Fruit fly (Drosophila melanogaster): ENCODE measurements around the gene Rubicon.

Gene Rubicon

DNA sequence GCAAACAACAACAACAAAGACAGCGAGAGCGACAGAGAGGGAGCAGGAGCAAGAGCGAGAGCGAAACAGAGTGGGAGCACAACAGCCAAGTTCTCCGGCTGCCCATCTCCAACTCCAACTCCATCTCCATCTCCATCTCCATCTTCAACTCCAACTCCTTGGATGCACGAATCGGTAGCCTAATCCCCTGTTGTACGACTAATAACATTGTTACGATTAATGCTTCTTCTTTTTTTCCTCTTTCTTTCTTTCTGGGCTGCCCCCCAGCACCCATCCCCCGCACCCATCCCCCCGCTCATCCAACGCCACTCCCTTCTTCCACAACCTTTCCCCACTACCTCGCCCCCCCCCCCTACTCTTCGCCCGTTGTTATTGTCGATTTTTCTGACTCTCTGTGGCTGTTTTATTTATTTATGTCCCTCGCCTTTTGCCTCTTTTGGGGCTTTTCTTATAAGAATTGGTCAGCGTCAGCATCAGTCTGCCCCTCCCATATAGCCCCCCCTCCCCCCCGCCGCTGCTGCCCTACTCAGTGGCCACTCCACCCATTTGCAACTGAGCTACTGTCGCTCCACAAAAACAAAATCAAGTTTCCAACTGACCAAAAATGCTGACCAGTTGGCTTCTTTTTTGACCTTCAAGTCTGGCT is 15.6 kb upstream of the Rubicon start (continued):
- TF ChIP-seq fd3F (GFP tag; optimal IDR thresholded peaks at IDR 0.05) (no peak), Dref (GFP tag; IDR thresholded peaks at IDR 0.05) (no peak), CG1832 (GFP tag; optimal IDR thresholded peaks at IDR 0.05) (peak; percentile 43), CG31388 (GFP tag; optimal IDR thresholded peaks at IDR 0.05) (no peak), CG9727 (GFP tag; optimal IDR thresholded peaks at IDR 0.05) (no peak), E2f1 (GFP tag; IDR thresholded peaks at IDR 0.05) (no peak), CG7745 (tag; optimal IDR thresholded peaks at IDR 0.05) (no peak), bigmax (GFP tag; optimal IDR thresholded peaks at IDR 0.05) (no peak), zfh1 (GFP tag; IDR thresholded peaks at IDR 0.05) (no peak), Gsc (GFP tag; IDR thresholded peaks at IDR 0.05) (no peak), Trl (optimal IDR thresholded peaks at IDR 0.05) (peak in 1 of 2 experiments; percentile 20), Trl (GFP tag; optimal IDR thresholded peaks at IDR 0.05) (no peak), CG14441 (GFP tag; IDR thresholded peaks at IDR 0.05) (no peak), slbo (GFP tag; IDR thresholded peaks at IDR 0.05) (no peak), CG9797 (GFP tag; optimal IDR thresholded peaks at IDR 0.05) (no peak), Sry-β (GFP tag; optimal IDR thresholded peaks at IDR 0.05) (peak; percentile 79), Nf-YB (GFP tag; optimal IDR thresholded peaks at IDR 0.05) (peak; percentile 45), CG31365 (tag; optimal IDR thresholded peaks at IDR 0.05) (no peak)

DNA sequence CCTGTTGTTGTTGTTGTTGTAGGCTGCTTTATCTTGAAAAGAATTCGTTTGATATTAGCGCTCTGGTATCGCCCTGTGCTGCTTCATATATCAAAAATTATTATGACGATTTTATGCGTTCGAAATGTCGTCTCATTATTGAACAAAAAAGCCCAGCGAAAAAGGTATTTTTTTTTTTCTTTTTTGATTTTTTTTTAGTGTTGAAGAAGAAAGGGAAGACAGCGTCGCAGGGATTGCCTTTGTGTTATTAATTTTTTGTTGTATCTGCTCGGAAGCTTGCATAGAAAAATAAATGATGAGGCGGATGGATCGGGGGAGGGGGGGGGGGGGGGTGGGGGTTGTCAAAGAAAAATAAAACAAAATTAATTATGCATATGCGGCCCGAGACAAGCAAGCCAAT is 14.6 kb upstream of the Rubicon start:
- TF ChIP-seq CG12659 (GFP tag; optimal IDR thresholded peaks at IDR 0.05) (no peak), chinmo (GFP tag; IDR thresholded peaks at IDR 0.05; ENCODE audit: partially characterized antibody) (0 out of 4 replicates have a peak, but pooled peaks have one; percentile 53), Awh (GFP tag; IDR thresholded peaks at IDR 0.05) (peak; percentile 72), CG3065 (GFP tag; optimal IDR thresholded peaks at IDR 0.05) (no peak), CG1024 (GFP tag; IDR thresholded peaks at IDR 0.05) (no peak), abd-A (tag; optimal IDR thresholded peaks at IDR 0.05) (peak; percentile 24), oc (tag; optimal IDR thresholded peaks at IDR 0.05) (peak; percentile 88), CG9817 (tag; optimal IDR thresholded peaks at IDR 0.05) (no peak), CG13894 (tag; optimal IDR thresholded peaks at IDR 0.05) (no peak), CG5180 (GFP tag; optimal IDR thresholded peaks at IDR 0.05) (no peak), CG4360 (GFP tag; IDR thresholded peaks at IDR 0.05) (peak; percentile 86), odd (GFP tag; optimal IDR thresholded peaks at IDR 0.05) (no peak), vvl (GFP tag; IDR thresholded peaks at IDR 0.05) (0 out of 2 replicates have a peak, but pooled peaks have one; percentile 20), Hsf (GFP tag; optimal IDR thresholded peaks at IDR 0.05) (no peak), en (GFP tag; optimal IDR thresholded peaks at IDR 0.05) (no peak), kay (GFP tag; optimal IDR thresholded peaks at IDR 0.05) (no peak), crol (GFP tag; IDR thresholded peaks at IDR 0.05) (0 out of 2 replicates have a peak, but pooled peaks have one; percentile 36), CG2712 (tag; optimal IDR thresholded peaks at IDR 0.05) (no peak), sd (tag; optimal IDR thresholded peaks at IDR 0.05) (peak; percentile 50)

DNA sequence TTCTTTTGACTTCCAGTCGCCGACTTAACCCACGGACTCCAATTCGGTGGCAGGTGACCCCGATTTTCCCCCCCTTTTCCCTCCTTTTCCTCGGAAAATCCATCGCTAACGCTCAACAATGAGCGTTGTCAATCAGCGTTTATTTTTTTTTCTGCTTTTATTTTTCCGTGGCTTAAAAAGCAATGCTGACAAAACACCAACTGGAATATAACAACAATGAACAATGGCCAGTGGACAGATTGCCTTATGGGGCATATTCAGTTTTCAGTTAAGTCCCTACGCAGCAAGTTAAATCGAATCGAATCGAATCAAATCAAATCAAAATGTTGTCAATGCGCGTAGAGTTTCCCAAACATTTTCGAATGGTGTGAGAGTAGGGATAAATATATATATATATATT is 13.1 kb upstream of the Rubicon start:
- TF ChIP-seq CG14014 (GFP tag; IDR thresholded peaks at IDR 0.05) (no peak), oc (tag; optimal IDR thresholded peaks at IDR 0.05) (peak; percentile 95)
